Fruit fly (Drosophila melanogaster) whole organism, pupa: ENCODE data around the gene CG11454.

Experiments
- CG12605 ChIP-seq: fragments of 200-800 bp; sonication (Bioruptor generic); IDR thresholded peaks from 2 replicates; pipeline ENCODE4 v1.3.6; 2022; ENCODE audit warnings: missing biosample characterization, missing genetic modification characterization
- CG4496 ChIP-seq: fragments of 200-800 bp; sonication (Bioruptor generic); IDR thresholded peaks from 3 replicates; pipeline ENCODE4 v1.3.6; 2022; ENCODE audit warnings: missing biosample characterization, missing genetic modification characterization
- CG8159 ChIP-seq: fragments of 200-800 bp; sonication (Bioruptor generic); optimal IDR thresholded peaks from 3 replicates; lab custom pipeline; 2018; ENCODE audit warnings: missing biosample characterization, mild to moderate bottlenecking, missing genetic modification characterization, moderate library complexity
- D1 ChIP-seq: fragments of 200-800 bp; sonication (Bioruptor generic); optimal IDR thresholded peaks from 2 replicates; lab custom pipeline; 2018; ENCODE audit warnings: missing biosample characterization, mild to moderate bottlenecking, missing genetic modification characterization, moderate library complexity
- Pif1B ChIP-seq: fragments of 200-800 bp; sonication (Bioruptor generic); optimal IDR thresholded peaks from 3 replicates; lab custom pipeline; 2016; ENCODE audit warnings: missing biosample characterization, missing genetic modification characterization

- TF ChIP-seq CG8159 (tag; lab: Kevin White, UChicago) (no peak), D1 (tag; lab: Kevin White, UChicago) (no peak), CG12605 (GFP tag; lab: Robert Waterston, UW) (no peak), Pif1B (no peak), CG4496 (no peak)
Measured at dm6 chr2L:116388-116787, 26.7 kb upstream of the CG11454 start, which contains the start of gene CG13694.
